Worm (Caenorhabditis elegans): ENCODE measurements around the gene C34D10.1.

The C34D10.1 gene

ce11 chrX:8019665-8020064, 9.6 kb upstream of the C34D10.1 start (continued):
- TF ChIP-seq chd-7 (tag; optimal IDR thresholded peaks at IDR 0.05) (peak; percentile 88), F33H1.4 (GFP tag; IDR thresholded peaks at IDR 0.05) (0 out of 2 replicates have a peak, but pooled peaks have one; percentile 9), F37B4.10 (GFP tag; IDR thresholded peaks at IDR 0.05) (0 out of 2 replicates have a peak, but pooled peaks have one; percentile 26), ama-1 (optimal IDR thresholded peaks at IDR 0.05) (no peak), ama-1 (GFP tag; optimal IDR thresholded peaks at IDR 0.05) (peak in 1 of 2 experiments; percentile 7), lsl-1 (GFP tag; optimal IDR thresholded peaks at IDR 0.05) (no peak), egl-18 (GFP tag; IDR thresholded peaks at IDR 0.05) (no peak), attf-6 (GFP tag; IDR thresholded peaks at IDR 0.05) (0 out of 2 replicates have a peak, but pooled peaks have one; percentile 43), hmg-1.2 (GFP tag; IDR thresholded peaks at IDR 0.05) (peak; percentile 76), F23B12.7 (tag; optimal IDR thresholded peaks at IDR 0.05; ENCODE audit: insufficient read depth) (peak; percentile 24), lin-40 (tag; optimal IDR thresholded peaks at IDR 0.05) (peak; percentile 85), let-526 (GFP tag; IDR thresholded peaks at IDR 0.05) (peak; percentile 86), die-1 (tag; optimal IDR thresholded peaks at IDR 0.05) (no peak), nfyb-1 (GFP tag; IDR thresholded peaks at IDR 0.05) (peak; percentile 87), bed-2 (GFP tag; IDR thresholded peaks at IDR 0.05) (no peak), nhr-80 (tag; optimal IDR thresholded peaks at IDR 0.05) (peak; percentile 80), dox-1 (GFP tag; IDR thresholded peaks at IDR 0.05) (peak; percentile 87), madf-6 (GFP tag; IDR thresholded peaks at IDR 0.05) (peak; percentile 41; the same call in 1 of the 2 replicates), gei-17 (GFP tag; optimal IDR thresholded peaks at IDR 0.05) (peak; percentile 60), zim-3 (tag; optimal IDR thresholded peaks at IDR 0.05) (peak; percentile 30), somi-1 (GFP tag; optimal IDR thresholded peaks at IDR 0.05) (peak; percentile 85), Y53G8AR.9 (GFP tag; conservative IDR thresholded peaks at IDR 0.05) (peak; percentile 56; the same call in 1 of the 2 replicates), Y56A3A.18 (GFP tag; IDR thresholded peaks at IDR 0.05) (0 out of 2 replicates have a peak, but pooled peaks have one; percentile 44), ztf-26 (tag; optimal IDR thresholded peaks at IDR 0.05) (peak; percentile 88), ztf-18 (tag; optimal IDR thresholded peaks at IDR 0.05) (peak; percentile 40), sdz-38 (tag; optimal IDR thresholded peaks at IDR 0.05) (no peak), T26A5.8 (tag; optimal IDR thresholded peaks at IDR 0.05) (no peak), Y67H2A.10 (GFP tag; conservative IDR thresholded peaks at IDR 0.05) (no peak), lag-1 (GFP tag; IDR thresholded peaks at IDR 0.05) (no peak), ceh-79 (tag; optimal IDR thresholded peaks at IDR 0.05) (peak; percentile 29), nhr-179 (tag; optimal IDR thresholded peaks at IDR 0.05) (no peak), hsf-1 (GFP tag; IDR thresholded peaks at IDR 0.05) (peak; percentile 52; the same call in 1 of the 2 replicates), madf-10 (tag; optimal IDR thresholded peaks at IDR 0.05) (peak; percentile 70), rcor-1 (GFP tag; IDR thresholded peaks at IDR 0.05) (peak; percentile 43; the same call in 1 of the 2 replicates), mcd-1 (GFP tag; IDR thresholded peaks at IDR 0.05) (peak; percentile 58), K11D2.4 (GFP tag; IDR thresholded peaks at IDR 0.05) (peak; percentile 81), F22D6.2 (tag; optimal IDR thresholded peaks at IDR 0.05) (no peak), lin-54 (GFP tag; optimal IDR thresholded peaks at IDR 0.05) (peak; percentile 61), ceh-40 (GFP tag; IDR thresholded peaks at IDR 0.05) (no peak), C17E4.6 (GFP tag; IDR thresholded peaks at IDR 0.05) (peak; percentile 56; the same call in 1 of the 2 replicates), atf-7 (tag; optimal IDR thresholded peaks at IDR 0.05) (peak; percentile 89), egl-44 (GFP tag; IDR thresholded peaks at IDR 0.05) (peak; percentile 80; the same call in 1 of the 2 replicates), let-607 (tag; optimal IDR thresholded peaks at IDR 0.05) (peak in 1 of 2 experiments; percentile 13), aptf-2 (GFP tag; conservative IDR thresholded peaks at IDR 0.05) (no peak), F10E7.11 (tag; optimal IDR thresholded peaks at IDR 0.05) (no peak), hmg-20 (GFP tag; IDR thresholded peaks at IDR 0.05) (peak; percentile 50; the same call in 1 of the 2 replicates), cebp-1 (GFP tag; IDR thresholded peaks at IDR 0.05) (peak; percentile 74), cebp-1 (tag; optimal IDR thresholded peaks at IDR 0.05) (peak; percentile 92), ztf-6 (GFP tag; IDR thresholded peaks at IDR 0.05) (0 out of 2 replicates have a peak, but pooled peaks have one; percentile 28)

All from whole organism, young adult.